Fruit fly (Drosophila melanogaster) whole organism, embryonic: Measurements from ENCODE around the gene Rpp14a.
A peak's percentile ranks its signal among the peaks of the same experiment; 100 is the strongest.

ENCODE experiments used
- Atf-2 ChIP-seq: fragments of 200-800 bp; sonication (Bioruptor generic); optimal IDR thresholded peaks from 2 replicates; lab custom pipeline; 2016; ENCODE audit warnings: missing biosample characterization, missing genetic modification characterization
- Awh ChIP-seq: fragments of 200-800 bp; sonication (Bioruptor generic); IDR thresholded peaks from 2 replicates; pipeline ENCODE4, ENCODE4 v1.3.6; 2022; ENCODE audit warnings: missing biosample characterization, missing genetic modification characterization
- BtbVII ChIP-seq: fragments of 200-800 bp; sonication (Bioruptor generic); optimal IDR thresholded peaks from 3 replicates; lab custom pipeline; 2017; ENCODE audit warnings: missing biosample characterization, mild to moderate bottlenecking, missing genetic modification characterization
- CG10147 ChIP-seq: fragments of 200-800 bp; sonication (Bioruptor generic); optimal IDR thresholded peaks from 2 replicates; lab custom pipeline; 2019; ENCODE audit warnings: missing biosample characterization, mild to moderate bottlenecking, missing genetic modification characterization, moderate library complexity
- CG10979 ChIP-seq: fragments of 200-800 bp; sonication (Bioruptor generic); optimal IDR thresholded peaks from 2 replicates; lab custom pipeline; 2018; ENCODE audit warnings: missing biosample characterization, mild to moderate bottlenecking, missing genetic modification characterization, moderate library complexity
- CG11504 ChIP-seq: fragments of 200-800 bp; sonication (Bioruptor generic); optimal IDR thresholded peaks from 3 replicates; lab custom pipeline; 2019; ENCODE audit warnings: missing biosample characterization, mild to moderate bottlenecking, missing genetic modification characterization, moderate library complexity
- CG13287 ChIP-seq: fragments of 200-800 bp; sonication (Bioruptor generic); IDR thresholded peaks from 2 replicates; pipeline ENCODE4 v1.3.6; 2022; ENCODE audit warnings: missing biosample characterization, missing genetic modification characterization; ENCODE audit not compliant: partially characterized antibody
- CG17912 ChIP-seq: fragments of 200-800 bp; sonication (Bioruptor generic); optimal IDR thresholded peaks from 2 replicates; lab custom pipeline; 2018; ENCODE audit warnings: missing biosample characterization, mild to moderate bottlenecking, missing genetic modification characterization
- CG18011 ChIP-seq: fragments of 200-800 bp; sonication (Bioruptor generic); optimal IDR thresholded peaks from 2 replicates; lab custom pipeline; 2017; ENCODE audit warnings: missing biosample characterization, missing genetic modification characterization, mild to moderate bottlenecking, moderate library complexity, missing genotype
- CG1832 ChIP-seq: fragments of 200-800 bp; sonication (Bioruptor generic); optimal IDR thresholded peaks from 2 replicates; lab custom pipeline; 2017; ENCODE audit warnings: missing biosample characterization, mild to moderate bottlenecking, missing genetic modification characterization, inconsistent platforms
- CG18599 ChIP-seq: fragments of 200-800 bp; sonication (Bioruptor generic); optimal IDR thresholded peaks from 3 replicates; lab custom pipeline; 2017; ENCODE audit warnings: missing biosample characterization, missing genetic modification characterization, mild to moderate bottlenecking, moderate library complexity, missing genetic modification reagents
- CG2678 ChIP-seq: fragments of 200-800 bp; sonication (Bioruptor generic); optimal IDR thresholded peaks from 3 replicates; lab custom pipeline; 2019; ENCODE audit warnings: missing biosample characterization, mild to moderate bottlenecking, missing genetic modification characterization, moderate library complexity
- CG2889 ChIP-seq: fragments of 200-800 bp; sonication (Bioruptor generic); IDR thresholded peaks from 3 replicates; pipeline ENCODE4 v1.3.6; 2022; ENCODE audit warnings: missing biosample characterization, missing genetic modification characterization
- CG3065 ChIP-seq: fragments of 200-800 bp; sonication (Bioruptor generic); optimal IDR thresholded peaks from 2 replicates; lab custom pipeline; 2016; ENCODE audit warnings: missing biosample characterization, missing genetic modification characterization
- CG31388 ChIP-seq: fragments of 200-800 bp; sonication (Bioruptor generic); optimal IDR thresholded peaks from 2 replicates; lab custom pipeline; 2016; ENCODE audit warnings: missing biosample characterization, missing genetic modification characterization
- CG34224 ChIP-seq: fragments of 200-800 bp; sonication (Bioruptor generic); IDR thresholded peaks from 3 replicates; pipeline ENCODE4 v1.3.6; 2022; ENCODE audit warnings: missing biosample characterization, missing genetic modification characterization; ENCODE audit not compliant: partially characterized antibody
- CG4282 ChIP-seq: fragments of 200-800 bp; sonication (Bioruptor generic); optimal IDR thresholded peaks from 2 replicates; lab custom pipeline; 2016; ENCODE audit warnings: missing biosample characterization, missing genetic modification characterization
- CG4360 ChIP-seq: fragments of 200-800 bp; sonication (Bioruptor generic); IDR thresholded peaks from 2 replicates; pipeline ENCODE4 v1.3.6; 2022; ENCODE audit warnings: missing biosample characterization, missing genetic modification characterization
- CG7786 ChIP-seq: fragments of 200-800 bp; sonication (Bioruptor generic); optimal IDR thresholded peaks from 2 replicates; lab custom pipeline; 2016; ENCODE audit warnings: missing biosample characterization, missing genetic modification characterization
- CG9727 ChIP-seq: fragments of 200-800 bp; sonication (Bioruptor generic); optimal IDR thresholded peaks from 3 replicates; lab custom pipeline; 2017; ENCODE audit warnings: missing biosample characterization, mild to moderate bottlenecking, missing genetic modification characterization
- CHES-1-like ChIP-seq: fragments of 200-800 bp; sonication (Bioruptor generic); optimal IDR thresholded peaks from 2 replicates; lab custom pipeline; 2016; ENCODE audit warnings: missing biosample characterization, missing genetic modification characterization
- CTCF ChIP-seq: fragments of 200-800 bp; sonication (Bioruptor generic); optimal IDR thresholded peaks from 2 replicates; lab custom pipeline; 2017; ENCODE audit warnings: missing biosample characterization, mild to moderate bottlenecking, missing genetic modification characterization, moderate library complexity
- Fer2 ChIP-seq: fragments of 200-800 bp; sonication (Bioruptor generic); optimal IDR thresholded peaks from 2 replicates; lab custom pipeline; 2018; ENCODE audit warnings: missing biosample characterization, mild to moderate bottlenecking, missing genetic modification characterization, moderate library complexity
- HLH4C ChIP-seq: fragments of 200-800 bp; sonication (Bioruptor generic); IDR thresholded peaks from 3 replicates; pipeline ENCODE4 v1.3.6; 2022; ENCODE audit warnings: missing biosample characterization, missing genetic modification characterization; ENCODE audit not compliant: partially characterized antibody
- HLH54F ChIP-seq: fragments of 200-800 bp; sonication (Bioruptor generic); optimal IDR thresholded peaks from 3 replicates; lab custom pipeline; 2016; ENCODE audit warnings: missing biosample characterization, missing genetic modification characterization
- Kr ChIP-seq: fragments of 200-800 bp; sonication (Bioruptor generic); optimal IDR thresholded peaks from 2 replicates; lab custom pipeline; 2017; ENCODE audit warnings: missing biosample characterization, mild to moderate bottlenecking, missing genetic modification characterization
- Mrtf ChIP-seq: fragments of 200-800 bp; sonication (Bioruptor generic); IDR thresholded peaks from 3 replicates; pipeline ENCODE4 v1.3.6; 2022; ENCODE audit warnings: missing biosample characterization, missing genetic modification characterization
- Myb ChIP-seq: fragments of 200-800 bp; sonication (Bioruptor generic); optimal IDR thresholded peaks from 2 replicates; lab custom pipeline; 2016; ENCODE audit warnings: missing biosample characterization, missing genetic modification characterization
- Nf-YB ChIP-seq: fragments of 200-800 bp; sonication (Bioruptor generic); optimal IDR thresholded peaks from 3 replicates; lab custom pipeline; 2019; ENCODE audit warnings: missing biosample characterization, mild to moderate bottlenecking, missing genetic modification characterization, moderate library complexity
- ac ChIP-seq: fragments of 200-800 bp; sonication (Bioruptor generic); optimal IDR thresholded peaks from 3 replicates; lab custom pipeline; 2017; ENCODE audit warnings: missing biosample characterization, mild to moderate bottlenecking, missing genetic modification characterization
- al ChIP-seq: fragments of 200-800 bp; sonication (Bioruptor generic); IDR thresholded peaks from 2 replicates; pipeline ENCODE4 v1.3.6; 2022; ENCODE audit warnings: missing biosample characterization, missing genetic modification characterization
- aop ChIP-seq: fragments of 200-800 bp; sonication (Bioruptor generic); IDR thresholded peaks from 2 replicates; pipeline ENCODE4 v1.3.6; 2022; ENCODE audit warnings: missing biosample characterization, missing genetic modification characterization
- cato ChIP-seq: fragments of 200-800 bp; sonication (Bioruptor generic); optimal IDR thresholded peaks from 2 replicates; lab custom pipeline; 2016; ENCODE audit warnings: missing biosample characterization, missing genetic modification characterization, borderline replicate concordance
- dan ChIP-seq: fragments of 200-800 bp; sonication (Bioruptor generic); IDR thresholded peaks from 2 replicates; pipeline ENCODE4 v1.3.6; 2022; ENCODE audit warnings: missing biosample characterization, missing genetic modification characterization
- dmrt11E ChIP-seq: fragments of 200-800 bp; sonication (Bioruptor generic); optimal IDR thresholded peaks from 3 replicates; lab custom pipeline; 2018; ENCODE audit warnings: missing biosample characterization, mild to moderate bottlenecking, missing genetic modification characterization, moderate library complexity
- eyg ChIP-seq: fragments of 200-800 bp; sonication (Bioruptor generic); optimal IDR thresholded peaks from 3 replicates; lab custom pipeline; 2016; ENCODE audit warnings: missing biosample characterization, missing genetic modification characterization
- fd3F ChIP-seq: fragments of 200-800 bp; sonication (Bioruptor generic); optimal IDR thresholded peaks from 2 replicates; lab custom pipeline; 2018; ENCODE audit warnings: missing biosample characterization, mild to moderate bottlenecking, missing genetic modification characterization, moderate library complexity
- gem ChIP-seq: fragments of 200-800 bp; sonication (Bioruptor generic); optimal IDR thresholded peaks from 2 replicates; lab custom pipeline; 2019; ENCODE audit warnings: missing biosample characterization, mild to moderate bottlenecking, missing genetic modification characterization, moderate library complexity
- jumu ChIP-seq: fragments of 200-800 bp; sonication (Bioruptor generic); optimal IDR thresholded peaks from 3 replicates; lab custom pipeline; 2016; ENCODE audit warnings: missing biosample characterization, missing genetic modification characterization
- lab ChIP-seq: fragments of 200-800 bp; sonication (Bioruptor generic); optimal IDR thresholded peaks from 3 replicates; lab custom pipeline; 2017; ENCODE audit warnings: missing biosample characterization, missing genetic modification characterization, mild to moderate bottlenecking, moderate library complexity, missing genetic modification reagents
- p53 ChIP-seq: fragments of 200-800 bp; sonication (Bioruptor generic); optimal IDR thresholded peaks from 2 replicates; lab custom pipeline; 2016; ENCODE audit warnings: missing biosample characterization, missing genetic modification characterization
- pnt ChIP-seq: fragments of 200-800 bp; sonication (Bioruptor generic); optimal IDR thresholded peaks from 3 replicates; lab custom pipeline; 2016; ENCODE audit warnings: missing biosample characterization, missing genetic modification characterization
- sc ChIP-seq, 3 experiments: fragments of >200 bp in 2 of 3; fragments of 200-800 bp in 1 of 3; sonication (Bioruptor generic) in 1 of 3; optimal IDR thresholded peaks; 2 replicates in 2 of 3; 3 replicates in 1 of 3; lab custom pipeline; 2017; ENCODE audit warnings: mild to moderate bottlenecking in 1 of 3, missing biosample characterization in 1 of 3, missing genetic modification characterization in 1 of 3, missing genetic modification reagents in 1 of 3
- sens-2 ChIP-seq: fragments of 200-800 bp; sonication (Bioruptor generic); IDR thresholded peaks from 2 replicates; pipeline ENCODE4 v1.3.6; 2022; ENCODE audit warnings: missing biosample characterization, missing genetic modification characterization
- tap ChIP-seq: fragments of 200-800 bp; optimal IDR thresholded peaks from 3 replicates; lab custom pipeline; 2019; ENCODE audit warnings: missing biosample characterization, mild to moderate bottlenecking, missing genetic modification characterization, moderate library complexity
- tio ChIP-seq: fragments of 200-800 bp; sonication (Bioruptor generic); optimal IDR thresholded peaks from 2 replicates; lab custom pipeline; 2017; ENCODE audit warnings: missing biosample characterization, missing genetic modification characterization, inconsistent platforms
- toy ChIP-seq: fragments of 200-800 bp; sonication (Bioruptor generic); IDR thresholded peaks from 2 replicates; pipeline ENCODE4 v1.3.6; 2022; ENCODE audit warnings: missing biosample characterization, missing genetic modification characterization
- trem ChIP-seq: fragments of 200-800 bp; optimal IDR thresholded peaks from 3 replicates; lab custom pipeline; 2019; ENCODE audit warnings: missing biosample characterization, mild to moderate bottlenecking, missing genetic modification characterization, moderate library complexity
- tx ChIP-seq: fragments of 200-800 bp; sonication (Bioruptor generic); optimal IDR thresholded peaks from 2 replicates; lab custom pipeline; 2016; ENCODE audit warnings: missing biosample characterization, missing genetic modification characterization

The Rpp14a gene

DNA sequence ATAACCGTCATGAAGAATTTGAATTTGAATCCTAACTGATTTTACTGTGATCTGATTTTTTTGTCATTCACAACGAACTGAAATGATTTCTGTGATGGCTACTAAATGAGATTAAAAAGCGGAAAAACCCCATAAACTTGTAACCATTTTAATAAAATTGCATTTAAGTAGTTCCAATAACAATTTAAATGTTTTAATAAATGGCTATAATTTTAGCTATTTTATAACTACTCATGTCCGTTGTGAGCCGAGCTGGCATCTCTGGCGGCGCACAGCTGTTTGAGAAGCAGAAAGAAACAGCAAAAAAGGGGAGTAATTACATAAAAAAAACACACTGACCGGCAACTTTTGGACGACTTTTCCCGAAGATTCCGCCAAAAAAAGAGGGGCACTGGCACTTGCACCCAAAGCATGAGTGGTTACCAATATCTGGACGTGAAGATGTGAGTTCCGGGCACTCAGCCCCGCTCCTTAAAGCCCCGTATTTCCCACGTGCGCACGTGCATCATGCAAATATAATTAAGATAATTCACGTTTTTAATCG lies at the start of gene Rpp14a, which contains the start of gene CG7950 (continued):
- TF ChIP-seq lab (GFP tag; lab: Kevin White, UChicago): peak; percentile 84
- peak; percentile 45 for TF ChIP-seq Atf-2
- TF ChIP-seq ac (GFP tag; lab: Kevin White, UChicago): no peak
- TF ChIP-seq eyg: peak; percentile 57
- peak; percentile 26 for TF ChIP-seq Fer2 (tag; lab: Kevin White, UChicago)
- peak; percentile 77 for TF ChIP-seq CG7786 (GFP tag; lab: Kevin White, UChicago)
- peak; percentile 53 for TF ChIP-seq CG31388 (GFP tag; lab: Kevin White, UChicago)
- peak; percentile 39 for TF ChIP-seq BtbVII (GFP tag; lab: Kevin White, UChicago)
- TF ChIP-seq pnt (GFP tag; lab: Kevin White, UChicago): peak; percentile 65
- no peak for TF ChIP-seq toy (GFP tag; lab: Robert Waterston, UW)
- no peak for TF ChIP-seq HLH4C (GFP tag; lab: Robert Waterston, UW)
- no peak for TF ChIP-seq sc (optimal IDR thresholded peaks at IDR 0.05; lab: Kevin White, UChicago)
- TF ChIP-seq sc (GFP tag; optimal IDR thresholded peaks at IDR 0.05; lab: Kevin White, UChicago): peak; percentile 2
- TF ChIP-seq Myb (GFP tag; lab: Kevin White, UChicago): peak; percentile 96
- peak; percentile 5 for TF ChIP-seq CG17912 (GFP tag; lab: Kevin White, UChicago)
- peak; percentile 80 for TF ChIP-seq trem (tag; lab: Kevin White, UChicago)
- TF ChIP-seq CG13287 (GFP tag; lab: Robert Waterston, UW): peak; percentile 26; the same call in 1 of the 2 replicates
- TF ChIP-seq CG3065 (GFP tag; lab: Kevin White, UChicago): no peak
- peak; percentile 73 for TF ChIP-seq jumu (GFP tag; lab: Kevin White, UChicago)
- TF ChIP-seq CG4360 (GFP tag; lab: Robert Waterston, UW): no peak
- TF ChIP-seq Kr (GFP tag; lab: Kevin White, UChicago): no peak
- peak; percentile 58 for TF ChIP-seq cato (GFP tag; lab: Kevin White, UChicago)
- peak; percentile 65 for TF ChIP-seq tio (GFP tag; lab: Kevin White, UChicago)
- 0 out of 3 replicates have a peak, but pooled peaks have one; percentile 27 for TF ChIP-seq CG34224 (GFP tag; lab: Robert Waterston, UW)
- TF ChIP-seq CG18011 (GFP tag; lab: Kevin White, UChicago): peak; percentile 65
- peak; percentile 72 for TF ChIP-seq sens-2 (GFP tag; lab: Robert Waterston, UW)
- TF ChIP-seq Mrtf (GFP tag; lab: Robert Waterston, UW): peak; percentile 57
- TF ChIP-seq dan (GFP tag; lab: Robert Waterston, UW): no peak
- no peak for TF ChIP-seq CTCF (GFP tag; lab: Kevin White, UChicago)
- TF ChIP-seq tap (tag; lab: Kevin White, UChicago): peak; percentile 70
- peak; percentile 78 for TF ChIP-seq dmrt11E (tag; lab: Kevin White, UChicago)
- no peak for TF ChIP-seq p53 (GFP tag; lab: Kevin White, UChicago)
- TF ChIP-seq CG1832 (GFP tag; lab: Kevin White, UChicago): no peak
- TF ChIP-seq CG9727 (GFP tag; lab: Kevin White, UChicago): peak; percentile 71
- no peak for TF ChIP-seq aop (GFP tag; lab: Robert Waterston, UW)
- TF ChIP-seq Nf-YB (GFP tag; lab: Kevin White, UChicago): peak; percentile 59
- TF ChIP-seq CG4282 (GFP tag; lab: Kevin White, UChicago): peak; percentile 65
- peak; percentile 75; the same call in 1 of the 2 replicates for TF ChIP-seq al
- peak; percentile 69 for TF ChIP-seq fd3F (GFP tag; lab: Kevin White, UChicago)
- peak; percentile 77 for TF ChIP-seq CG2889 (GFP tag; lab: Robert Waterston, UW)
- TF ChIP-seq CHES-1-like (GFP tag; lab: Kevin White, UChicago): peak; percentile 83
- peak; percentile 37; the same call in 1 of the 2 replicates for TF ChIP-seq Awh (GFP tag; lab: Robert Waterston, UW)
- TF ChIP-seq CG2678 (tag; lab: Kevin White, UChicago): peak; percentile 75
- peak; percentile 73 for TF ChIP-seq CG18599 (GFP tag; lab: Kevin White, UChicago)
- peak; percentile 88 for TF ChIP-seq gem (tag; lab: Kevin White, UChicago)
- peak; percentile 88 for TF ChIP-seq HLH54F
- peak; percentile 71 for TF ChIP-seq tx (GFP tag; lab: Kevin White, UChicago)
- TF ChIP-seq CG10979 (tag; lab: Kevin White, UChicago): peak; percentile 55
- peak; percentile 68 for TF ChIP-seq CG10147 (GFP tag; lab: Kevin White, UChicago)
- peak; percentile 66 for TF ChIP-seq CG11504 (tag; lab: Kevin White, UChicago)
